Worm (Caenorhabditis elegans): ENCODE measurements around the gene cln-3.3.
"Not testable (repeated sequence)": the region's sequence is repeated elsewhere in the genome, so short reads cannot be mapped to it uniquely, and the experiment has no call there.

ce11 chrV:8722160-8722559 lies 39.3 kb downstream of the cln-3.3 start, which contains the start of gene ZC196.8:
- not testable (repeated sequence) for TF ChIP-seq hlh-13 (GFP tag; optimal IDR thresholded peaks at IDR 0.05); pag-3 (tag; optimal IDR thresholded peaks at IDR 0.05; ENCODE audit: borderline replicate concordance); fkh-10 (GFP tag; optimal IDR thresholded peaks at IDR 0.05); pha-4 (tag; optimal IDR thresholded peaks at IDR 0.05); zip-5 (tag; optimal IDR thresholded peaks at IDR 0.05); nhr-11 (tag; optimal IDR thresholded peaks at IDR 0.05); dmd-4 (tag; optimal IDR thresholded peaks at IDR 0.05; ENCODE audit: borderline replicate concordance); tbx-2 (tag; optimal IDR thresholded peaks at IDR 0.05); pha-2 (tag; optimal IDR thresholded peaks at IDR 0.05); ceh-45 (GFP tag; IDR thresholded peaks at IDR 0.05)
